Fruit fly (Drosophila melanogaster) whole organism, larva: ENCODE results near the gene pygo.

ENCODE experiments used
- noc ChIP-seq: fragments of 200-800 bp; sonication (Bioruptor generic); optimal IDR thresholded peaks from 3 replicates; lab custom pipeline; 2019; ENCODE audit warnings: missing biosample characterization, mild to moderate bottlenecking, missing genetic modification characterization, moderate library complexity

The pygo gene

dm6 chr3R:31580586-31580994, at the start of gene pygo, which contains the start of gene rod:
TSS of gene pygo (minus strand) at chr3R:31580699.
TSS of gene rod (plus strand) at chr3R:31580951.
- no peak for TF ChIP-seq noc

DNA sequence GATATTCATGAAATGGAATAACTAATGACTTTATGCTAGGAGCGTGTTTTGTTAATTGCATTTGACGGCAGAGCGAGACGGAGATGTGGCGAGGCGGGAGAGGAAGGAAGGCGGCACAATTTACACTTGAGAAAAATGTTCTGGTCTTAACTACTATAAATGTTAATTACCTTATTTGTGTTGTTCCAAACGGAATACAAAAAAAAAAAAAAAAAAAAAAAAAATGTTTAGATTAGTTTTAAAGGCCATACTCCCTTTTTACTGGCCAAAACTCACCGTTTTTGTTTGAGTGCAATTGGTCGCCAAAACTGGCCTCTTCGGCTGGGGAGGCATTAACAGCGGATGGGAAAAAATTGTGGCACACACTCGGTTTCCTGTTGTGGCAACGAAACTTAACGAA, 46.7 kb upstream of the pygo start:
- no peak for TF ChIP-seq noc

dm6 chr3R:31626237-31626636, 45.7 kb upstream of the pygo start:
- no peak for TF ChIP-seq noc

- no peak for TF ChIP-seq noc
Measured at dm6 chr3R:31622648-31623047, 42.1 kb upstream of the pygo start.

- no peak for TF ChIP-seq noc
Measured at dm6 chr3R:31621814-31622213, 41.3 kb upstream of the pygo start, which contains the start of gene kek6. TSS of gene kek6 (plus strand) at chr3R:31622136.

- no peak for TF ChIP-seq noc
Measured at dm6 chr3R:31617801-31618200, 37.3 kb upstream of the pygo start, which contains the start of gene pasha. TSS of gene pasha (plus strand) at chr3R:31617977.

- peak; percentile 96 for TF ChIP-seq noc
Measured at dm6 chr3R:31616001-31616400, 35.5 kb upstream of the pygo start, which contains the start of the genes Mnat9 and CG1792. TSS of gene Mnat9 (minus strand) at chr3R:31616160. TSS of gene CG1792 (plus strand) at chr3R:31616303.

- TF ChIP-seq noc: no peak
Measured at dm6 chr3R:31612564-31612963, 32.1 kb upstream of the pygo start, which contains the start of gene CycG. TSS of gene CycG (minus strand) at chr3R:31612664.

dm6 chr3R:31610639-31611594, 30.4 kb upstream of the pygo start, which contains the start of gene Med:
TSS of gene Med (plus strand) at chr3R:31611046.
- TF ChIP-seq noc: no peak

DNA sequence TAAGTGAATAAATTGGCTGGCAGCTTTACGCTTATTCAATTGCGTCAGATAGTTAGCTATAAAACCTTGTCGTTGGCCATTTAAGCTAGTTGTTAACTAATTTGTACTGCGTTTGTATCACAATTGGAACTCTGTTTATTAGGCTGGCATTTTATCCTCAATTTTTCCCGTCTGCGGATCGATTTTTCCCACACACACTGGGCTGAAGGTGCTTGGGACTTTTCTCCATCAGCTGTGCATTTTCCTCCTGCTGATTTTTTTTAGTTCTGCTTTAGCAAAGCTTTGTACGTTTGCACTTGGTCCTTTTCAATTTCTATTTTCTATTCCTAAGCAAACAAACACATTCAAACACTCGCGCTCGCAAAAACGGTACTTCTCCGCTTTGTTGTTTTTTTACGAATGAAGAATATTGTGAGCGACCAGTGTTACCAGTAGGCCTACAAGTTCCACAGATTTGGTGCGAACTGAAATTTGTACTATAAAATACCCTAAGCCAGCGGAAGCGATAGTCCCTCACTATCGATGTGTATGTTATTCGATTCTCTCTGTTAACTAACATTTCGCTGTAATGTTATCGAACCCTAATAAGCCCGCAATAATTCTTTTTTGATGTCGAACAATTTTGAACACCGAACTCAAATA, 29.0 kb upstream of the pygo start:
- TF ChIP-seq noc: no peak

DNA sequence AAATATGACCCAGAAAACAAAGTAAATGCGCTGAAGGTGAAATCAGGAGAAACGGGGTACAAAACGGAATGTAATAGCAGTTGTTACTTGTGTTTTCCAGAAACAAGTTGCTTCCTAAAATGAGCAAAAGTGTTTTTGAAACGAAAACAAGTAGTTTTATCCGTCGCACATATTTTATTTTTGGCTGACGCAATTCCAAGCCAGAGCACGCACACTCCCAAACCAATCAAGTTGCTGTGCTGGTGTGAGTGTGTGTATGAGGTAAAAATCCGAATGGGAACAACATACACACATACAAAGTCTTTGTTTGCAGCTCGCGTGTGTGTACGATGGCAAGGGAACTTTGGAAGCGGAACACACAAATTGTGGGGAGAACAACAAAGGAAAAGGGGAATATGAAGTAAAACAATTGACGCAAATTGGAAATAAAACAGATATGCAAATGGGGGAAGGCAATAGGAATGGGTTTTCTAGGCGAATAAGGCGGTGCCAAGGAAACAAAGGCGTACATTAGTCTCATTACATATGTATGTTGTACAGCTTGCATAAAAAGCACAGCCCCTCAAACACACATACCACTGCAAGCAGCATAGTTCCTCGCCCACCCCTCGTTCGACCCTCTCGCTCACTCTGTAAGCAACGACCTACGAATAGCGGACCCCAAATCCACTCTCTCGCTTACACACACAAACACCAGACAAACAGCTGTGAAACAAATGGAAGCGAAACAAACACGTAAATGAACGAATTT, 28.1 kb upstream of the pygo start:
- peak; percentile 57 for TF ChIP-seq noc

DNA sequence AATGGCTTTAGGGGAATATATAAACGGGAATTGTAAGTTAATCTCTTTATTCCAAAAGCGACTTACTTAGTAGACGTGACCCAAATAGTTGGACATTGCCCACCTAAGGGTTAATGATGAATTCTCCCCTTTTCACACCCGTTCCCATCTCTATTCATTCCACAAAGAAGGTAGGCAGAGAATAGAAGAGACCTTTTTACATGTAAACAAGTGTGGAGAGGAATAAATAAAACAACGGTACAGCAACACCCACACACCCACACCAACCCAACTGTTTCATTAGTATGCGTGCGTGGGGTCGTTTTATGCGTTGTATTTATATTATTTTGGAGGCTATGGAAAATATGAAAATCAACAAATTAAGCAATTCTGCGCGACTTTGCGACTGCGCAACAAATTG, 27.5 kb upstream of the pygo start:
- no peak for TF ChIP-seq noc

DNA sequence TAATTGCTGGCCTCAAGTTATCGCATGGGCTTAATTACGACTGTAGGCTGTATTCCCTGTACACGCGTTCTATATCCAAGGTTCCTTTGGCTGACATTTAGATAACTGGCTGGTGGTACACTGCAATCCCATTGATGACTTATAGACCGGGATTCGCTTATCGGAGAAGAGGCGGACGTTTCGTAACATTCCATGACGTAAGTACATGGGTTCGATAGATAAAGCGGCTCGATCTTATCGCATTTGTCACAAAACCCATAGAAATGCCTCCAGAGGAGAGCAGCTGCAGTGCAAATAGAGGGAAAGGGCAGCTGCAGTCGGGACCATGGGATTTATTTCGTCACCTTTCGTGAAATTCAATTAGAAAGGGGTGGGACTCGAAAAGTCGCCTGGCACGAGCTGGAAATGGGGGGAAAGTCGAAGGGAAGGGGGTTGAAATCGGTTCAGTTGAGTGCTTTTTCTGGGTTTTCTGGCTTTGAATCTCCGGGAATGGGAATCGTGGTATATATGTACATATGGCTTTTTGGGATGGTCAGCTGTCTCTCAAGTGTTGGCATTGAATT, 26.9 kb upstream of the pygo start:
- TF ChIP-seq noc: no peak

- TF ChIP-seq noc: no peak
Measured at dm6 chr3R:31606242-31607143, 26.0 kb upstream of the pygo start.

dm6 chr3R:31605790-31606189, 25.3 kb upstream of the pygo start:
- no peak for TF ChIP-seq noc
